Fruit fly (Drosophila melanogaster): Measurements from ENCODE around the gene CG14963.

Gene CG14963

dm6 chr3L:3192912-3193311, 20.6 kb upstream of the CG14963 start, which contains the start of gene Hsp83 (continued):
- TF ChIP-seq ham (GFP tag; IDR thresholded peaks at IDR 0.05) (peak; percentile 45; the same call in 1 of the 2 replicates), CG9876 (GFP tag; optimal IDR thresholded peaks at IDR 0.05) (peak; percentile 89), vnd (GFP tag; IDR thresholded peaks at IDR 0.05; ENCODE audit: partially characterized antibody) (no peak), CG2875 (GFP tag; optimal IDR thresholded peaks at IDR 0.05) (peak; percentile 97), Drgx (GFP tag; IDR thresholded peaks at IDR 0.05) (peak; percentile 87), CG11456 (GFP tag; IDR thresholded peaks at IDR 0.05) (peak; percentile 96), CG1792 (GFP tag; optimal IDR thresholded peaks at IDR 0.05) (peak; percentile 87), CG6854 (GFP tag; optimal IDR thresholded peaks at IDR 0.05) (peak; percentile 99), CG7357 (GFP tag; IDR thresholded peaks at IDR 0.05) (peak; percentile 61; the same call in 2 of the 3 replicates), CG4617 (GFP tag; optimal IDR thresholded peaks at IDR 0.05; ENCODE audit: borderline replicate concordance) (peak; percentile 58), Antp (GFP tag; optimal IDR thresholded peaks at IDR 0.05) (peak; percentile 90), CG4730 (GFP tag; IDR thresholded peaks at IDR 0.05) (peak; percentile 77; the same call in 1 of the 2 replicates), dmrt11E (tag; optimal IDR thresholded peaks at IDR 0.05) (peak; percentile 81), gsb (GFP tag; IDR thresholded peaks at IDR 0.05) (peak; percentile 83), psq (GFP tag; optimal IDR thresholded peaks at IDR 0.05) (peak; percentile 78), CoRest (tag; optimal IDR thresholded peaks at IDR 0.05) (peak; percentile 61), CG9932 (GFP tag; IDR thresholded peaks at IDR 0.05) (peak; percentile 84), Fer1 (GFP tag; optimal IDR thresholded peaks at IDR 0.05) (peak; percentile 100), Myb (GFP tag; optimal IDR thresholded peaks at IDR 0.05) (no peak), GATAe (GFP tag; conservative IDR thresholded peaks at IDR 0.05) (no peak; the same call in 1 of the 2 replicates), CG10543 (GFP tag; optimal IDR thresholded peaks at IDR 0.05) (peak; percentile 100), Meics (GFP tag; optimal IDR thresholded peaks at IDR 0.05) (peak; percentile 99), tx (GFP tag; optimal IDR thresholded peaks at IDR 0.05) (peak; percentile 81), CG13123 (GFP tag; optimal IDR thresholded peaks at IDR 0.05) (peak; percentile 77), CG6175 (GFP tag; IDR thresholded peaks at IDR 0.05) (peak; percentile 90), dimm (GFP tag; IDR thresholded peaks at IDR 0.05) (peak; percentile 75), CG1529 (GFP tag; optimal IDR thresholded peaks at IDR 0.05) (peak; percentile 95), vvl (GFP tag; IDR thresholded peaks at IDR 0.05) (peak; percentile 97), sima (GFP tag; optimal IDR thresholded peaks at IDR 0.05) (peak; percentile 92), B-H1 (GFP tag; IDR thresholded peaks at IDR 0.05) (peak; percentile 82; the same call in 2 of the 3 replicates), CG7556 (GFP tag; optimal IDR thresholded peaks at IDR 0.05) (peak; percentile 88), CG12942 (GFP tag; optimal IDR thresholded peaks at IDR 0.05) (peak; percentile 76), h (optimal IDR thresholded peaks at IDR 0.05) (no peak), CG11696 (GFP tag; IDR thresholded peaks at IDR 0.05) (peak; percentile 79), hkb (optimal IDR thresholded peaks at IDR 0.05) (no peak), hkb (GFP tag; IDR thresholded peaks at IDR 0.05) (peak; percentile 96), Lpt (GFP tag; optimal IDR thresholded peaks at IDR 0.05) (no peak), wek (GFP tag; optimal IDR thresholded peaks at IDR 0.05) (peak; percentile 97), D19B (GFP tag; optimal IDR thresholded peaks at IDR 0.05) (peak; percentile 87), Fer2 (tag; optimal IDR thresholded peaks at IDR 0.05) (peak; percentile 91), CG11504 (tag; optimal IDR thresholded peaks at IDR 0.05) (peak; percentile 85), cato (GFP tag; optimal IDR thresholded peaks at IDR 0.05; ENCODE audit: borderline replicate concordance) (peak; percentile 66), CG3163 (GFP tag; optimal IDR thresholded peaks at IDR 0.05) (peak; percentile 87), bbx (GFP tag; IDR thresholded peaks at IDR 0.05; ENCODE audit: partially characterized antibody) (peak; percentile 62), Neu2 (GFP tag; optimal IDR thresholded peaks at IDR 0.05; ENCODE audit: borderline replicate concordance) (peak; percentile 59), CG17385 (GFP tag; optimal IDR thresholded peaks at IDR 0.05) (peak; percentile 96), CG14965 (GFP tag; optimal IDR thresholded peaks at IDR 0.05; ENCODE audit: borderline replicate concordance) (peak; percentile 93), bsh (GFP tag; optimal IDR thresholded peaks at IDR 0.05) (peak; percentile 90 to 91), Ptx1 (GFP tag; IDR thresholded peaks at IDR 0.05) (peak; percentile 73), CG8281 (tag; optimal IDR thresholded peaks at IDR 0.05) (peak; percentile 74), Hr39 (optimal IDR thresholded peaks at IDR 0.05) (no peak), CG8359 (GFP tag; optimal IDR thresholded peaks at IDR 0.05; ENCODE audit: borderline replicate concordance) (peak; percentile 93)
